ENCODE assay signal across 1 fruit fly cellular context in the genomic region with DNA sequence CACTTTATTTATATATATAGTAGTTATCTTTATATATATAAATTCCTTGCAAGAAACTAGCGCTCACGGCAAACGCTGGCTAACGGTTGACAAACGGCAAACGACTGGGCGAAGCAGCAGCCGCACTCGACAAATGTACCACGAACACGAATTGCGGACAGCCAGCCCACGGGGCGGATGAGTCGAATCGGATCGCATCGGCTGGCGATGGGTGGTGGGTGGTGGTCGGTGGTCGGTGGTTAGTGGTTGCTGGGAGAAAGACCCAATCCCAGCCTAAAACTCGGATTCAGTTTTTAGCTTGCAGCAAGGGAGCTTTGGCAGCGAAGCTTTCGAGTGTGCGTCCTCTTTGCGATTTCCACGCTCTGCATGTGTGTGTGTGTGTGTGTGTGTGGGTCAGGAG.
TF ChIP-seq lines count a peak whose summit lies in the region.

A gene (minus strand): TSS at position 260 of the 400 bp plus-strand sequence.

TF ChIP-seq in whole organism, embryonic, 481 proteins besides CTCF, POLR2A, EP300 and RAD21 (continued from another document):
- TF ChIP-seq CG9215 (GFP tag; IDR thresholded peaks at IDR 0.05; lab: Robert Waterston, UW), result no peak
- no peak for TF ChIP-seq CG17385 (GFP tag; optimal IDR thresholded peaks at IDR 0.05; lab: Kevin White, UChicago)
- 0 out of 2 replicates have a peak, but pooled peaks have one; percentile 11 for TF ChIP-seq wdn (GFP tag; IDR thresholded peaks at IDR 0.05; lab: Robert Waterston, UW)
- no peak for TF ChIP-seq odd (GFP tag; optimal IDR thresholded peaks at IDR 0.05; lab: Kevin White, UChicago)
- TF ChIP-seq slbo (GFP tag; IDR thresholded peaks at IDR 0.05; lab: Robert Waterston, UW), result 0 out of 2 replicates have a peak, but pooled peaks have one; percentile 24
- TF ChIP-seq ewg (GFP tag; optimal IDR thresholded peaks at IDR 0.05; lab: Kevin White, UChicago), result peak; percentile 5
- TF ChIP-seq CG18599 (GFP tag; optimal IDR thresholded peaks at IDR 0.05; lab: Kevin White, UChicago), result peak; percentile 7
- TF ChIP-seq Trl (optimal IDR thresholded peaks at IDR 0.05; lab: Kevin White, UChicago), result peak in 1 of 2 experiments; percentile 9
- TF ChIP-seq Trl (GFP tag; optimal IDR thresholded peaks at IDR 0.05; lab: Kevin White, UChicago), result no peak
- TF ChIP-seq CG33213 (GFP tag; optimal IDR thresholded peaks at IDR 0.05; lab: Kevin White, UChicago), result no peak
